Fruit fly (Drosophila melanogaster) whole organism, embryonic: ENCODE results near the gene CG33267.
A peak's percentile ranks its signal among the peaks of the same experiment; 100 is the strongest.

Experiments
- Ada2b ChIP-seq: fragments of 200-800 bp; sonication (Bioruptor generic); IDR thresholded peaks from 2 replicates; pipeline ENCODE4 v1.3.6; 2022; ENCODE audit warnings: missing biosample characterization, missing genetic modification characterization
- Awh ChIP-seq: fragments of 200-800 bp; sonication (Bioruptor generic); IDR thresholded peaks from 2 replicates; pipeline ENCODE4, ENCODE4 v1.3.6; 2022; ENCODE audit warnings: missing biosample characterization, missing genetic modification characterization
- BtbVII ChIP-seq: fragments of 200-800 bp; sonication (Bioruptor generic); optimal IDR thresholded peaks from 3 replicates; lab custom pipeline; 2017; ENCODE audit warnings: missing biosample characterization, mild to moderate bottlenecking, missing genetic modification characterization
- CG10543 ChIP-seq: fragments of 200-800 bp; sonication (Bioruptor generic); optimal IDR thresholded peaks from 3 replicates; lab custom pipeline; 2017; ENCODE audit warnings: missing biosample characterization, mild to moderate bottlenecking, missing genetic modification characterization, moderate library complexity
- CG11398 ChIP-seq: fragments of 200-800 bp; sonication (Bioruptor generic); optimal IDR thresholded peaks from 2 replicates; lab custom pipeline; 2016; ENCODE audit warnings: missing biosample characterization, missing genetic modification characterization
- CG12071 ChIP-seq: fragments of 200-800 bp; sonication (Bioruptor generic); optimal IDR thresholded peaks from 3 replicates; lab custom pipeline; 2018; ENCODE audit warnings: missing biosample characterization, mild to moderate bottlenecking, missing genetic modification characterization
- CG12104 ChIP-seq: fragments of 200-800 bp; sonication (Bioruptor generic); optimal IDR thresholded peaks from 3 replicates; lab custom pipeline; 2016; ENCODE audit warnings: missing biosample characterization, missing genetic modification characterization
- CG13424 ChIP-seq: fragments of 200-800 bp; sonication (Bioruptor generic); optimal IDR thresholded peaks from 2 replicates; lab custom pipeline; 2019; ENCODE audit warnings: missing biosample characterization, mild to moderate bottlenecking, missing genetic modification characterization, moderate library complexity
- CG14441 ChIP-seq: fragments of 200-800 bp; sonication (Bioruptor generic); IDR thresholded peaks from 2 replicates; pipeline ENCODE4 v1.3.6; 2022; ENCODE audit warnings: missing biosample characterization, missing genetic modification characterization
- CG15269 ChIP-seq: fragments of 200-800 bp; sonication (Bioruptor generic); optimal IDR thresholded peaks from 2 replicates; lab custom pipeline; 2018; ENCODE audit warnings: missing biosample characterization, mild to moderate bottlenecking, missing genetic modification characterization, moderate library complexity
- CG16815 ChIP-seq: fragments of 200-800 bp; sonication (Bioruptor generic); optimal IDR thresholded peaks from 3 replicates; lab custom pipeline; 2017; ENCODE audit warnings: missing biosample characterization, mild to moderate bottlenecking, missing genetic modification characterization
- CG17612 ChIP-seq: fragments of 200-800 bp; sonication (Bioruptor generic); IDR thresholded peaks from 2 replicates; pipeline ENCODE4 v1.3.6; 2022; ENCODE audit warnings: missing biosample characterization, missing genetic modification characterization
- CG18476 ChIP-seq: fragments of 200-800 bp; sonication (Bioruptor generic); optimal IDR thresholded peaks from 2 replicates; lab custom pipeline; 2016; ENCODE audit warnings: missing biosample characterization, mild to moderate bottlenecking, missing genetic modification characterization
- CG18619 ChIP-seq: fragments of 200-800 bp; sonication (Bioruptor generic); optimal IDR thresholded peaks from 3 replicates; lab custom pipeline; 2017; ENCODE audit warnings: missing biosample characterization, mild to moderate bottlenecking, missing genetic modification characterization
- CG34422 ChIP-seq: fragments of 200-800 bp; sonication (Bioruptor generic); IDR thresholded peaks from 3 replicates; pipeline ENCODE4 v1.3.6; 2022; ENCODE audit warnings: missing biosample characterization, missing genetic modification characterization
- CG3726 ChIP-seq: fragments of 200-800 bp; sonication (Bioruptor generic); IDR thresholded peaks from 3 replicates; pipeline ENCODE4, ENCODE4 v1.3.6; 2022; ENCODE audit warnings: missing biosample characterization, missing genetic modification characterization
- CG5180 ChIP-seq: fragments of 200-800 bp; sonication (Bioruptor generic); optimal IDR thresholded peaks from 3 replicates; lab custom pipeline; 2017; ENCODE audit warnings: missing biosample characterization, missing genetic modification characterization, mild to moderate bottlenecking, moderate library complexity, missing genetic modification reagents
- CG6813 ChIP-seq: fragments of 200-800 bp; sonication (Bioruptor generic); optimal IDR thresholded peaks from 2 replicates; lab custom pipeline; 2017; ENCODE audit warnings: missing biosample characterization, missing genetic modification characterization, mild to moderate bottlenecking, moderate library complexity, missing genetic modification reagents
- CG8290 ChIP-seq, 3 experiments: fragments of 200-800 bp; sonication (Bioruptor generic); optimal IDR thresholded peaks; 2 replicates each; lab custom pipeline; 2016 to 2019; ENCODE audit warnings: missing biosample characterization in 3 of 3, missing genetic modification characterization in 3 of 3, mild to moderate bottlenecking in 2 of 3, moderate library complexity in 1 of 3
- CG8359 ChIP-seq: fragments of 200-800 bp; sonication (Bioruptor generic); optimal IDR thresholded peaks from 2 replicates; lab custom pipeline; 2017; ENCODE audit warnings: missing biosample characterization, mild to moderate bottlenecking, missing genetic modification characterization, borderline replicate concordance
- CG8944 ChIP-seq: fragments of 200-800 bp; sonication (Bioruptor generic); optimal IDR thresholded peaks from 3 replicates; lab custom pipeline; 2016; ENCODE audit warnings: missing biosample characterization, missing genetic modification characterization
- CG9437 ChIP-seq: fragments of 200-800 bp; sonication (Bioruptor generic); optimal IDR thresholded peaks from 2 replicates; lab custom pipeline; 2018; ENCODE audit warnings: missing biosample characterization, mild to moderate bottlenecking, missing genetic modification characterization
- CHES-1-like ChIP-seq: fragments of 200-800 bp; sonication (Bioruptor generic); optimal IDR thresholded peaks from 2 replicates; lab custom pipeline; 2016; ENCODE audit warnings: missing biosample characterization, missing genetic modification characterization
- D19B ChIP-seq: fragments of 200-800 bp; sonication (Bioruptor generic); optimal IDR thresholded peaks from 2 replicates; lab custom pipeline; 2017; ENCODE audit warnings: missing biosample characterization, mild to moderate bottlenecking, missing genetic modification characterization
- HLH54F ChIP-seq: fragments of 200-800 bp; sonication (Bioruptor generic); optimal IDR thresholded peaks from 3 replicates; lab custom pipeline; 2016; ENCODE audit warnings: missing biosample characterization, missing genetic modification characterization
- Hand ChIP-seq: fragments of 200-800 bp; sonication (Bioruptor generic); optimal IDR thresholded peaks from 2 replicates; lab custom pipeline; 2017; ENCODE audit warnings: mild to moderate bottlenecking, missing biosample characterization, missing genetic modification reagents, missing genetic modification characterization
- Hr3 ChIP-seq: fragments of 200-800 bp; sonication (Bioruptor generic); optimal IDR thresholded peaks from 3 replicates; lab custom pipeline; 2016; ENCODE audit warnings: missing biosample characterization, missing genetic modification characterization
- Hr39 ChIP-seq: fragments of >200 bp; optimal IDR thresholded peaks from 2 replicates; lab custom pipeline; 2017
- Hr51 ChIP-seq, 2 experiments: fragments of 200-800 bp; sonication (Bioruptor generic); optimal IDR thresholded peaks; 2 replicates in 1 of 2; 3 replicates in 1 of 2; lab custom pipeline; 2016 to 2018; ENCODE audit warnings: missing biosample characterization in 2 of 2, missing genetic modification characterization in 2 of 2, mild to moderate bottlenecking in 1 of 2, moderate library complexity in 1 of 2
- Jarid2 ChIP-seq: fragments of 200-800 bp; sonication (Bioruptor generic); optimal IDR thresholded peaks from 3 replicates; lab custom pipeline; 2017; ENCODE audit warnings: mild to moderate bottlenecking, missing biosample characterization, missing genetic modification reagents, missing genetic modification characterization
- Lhr ChIP-seq: fragments of 200-800 bp; sonication (Bioruptor generic); optimal IDR thresholded peaks from 3 replicates; lab custom pipeline; 2017; ENCODE audit warnings: mild to moderate bottlenecking, missing biosample characterization, missing genetic modification reagents, missing genetic modification characterization
- Nf-YA ChIP-seq: fragments of 200-800 bp; sonication (Bioruptor generic); IDR thresholded peaks from 2 replicates; pipeline ENCODE4 v1.3.6; 2022; ENCODE audit warnings: missing biosample characterization, missing genetic modification characterization
- Oli ChIP-seq: fragments of 200-800 bp; sonication (Bioruptor generic); optimal IDR thresholded peaks from 2 replicates; lab custom pipeline; 2018; ENCODE audit warnings: missing biosample characterization, mild to moderate bottlenecking, missing genetic modification characterization, moderate library complexity
- Scr ChIP-seq: fragments of 200-800 bp; sonication (Bioruptor generic); IDR thresholded peaks from 2 replicates; pipeline ENCODE4 v1.3.6; 2022; ENCODE audit warnings: missing biosample characterization, missing genetic modification characterization; ENCODE audit not compliant: partially characterized antibody
- Sry-β ChIP-seq: fragments of 200-800 bp; sonication (Bioruptor generic); optimal IDR thresholded peaks from 2 replicates; lab custom pipeline; 2018; ENCODE audit warnings: missing biosample characterization, mild to moderate bottlenecking, missing genetic modification characterization, moderate library complexity
- Stat92E ChIP-seq, 3 experiments: fragments of >200 bp in 2 of 3; fragments of 200-800 bp in 1 of 3; sonication (Bioruptor generic) in 1 of 3; optimal IDR thresholded peaks; 2 replicates each; lab custom pipeline; 2017 to 2019; ENCODE audit warnings: missing biosample characterization in 3 of 3, missing genetic modification characterization in 3 of 3, mild to moderate bottlenecking in 1 of 3, moderate library complexity in 1 of 3
- ab ChIP-seq: fragments of 200-800 bp; sonication (Bioruptor generic); optimal IDR thresholded peaks from 2 replicates; lab custom pipeline; 2016; ENCODE audit warnings: missing biosample characterization, missing genetic modification characterization
- al ChIP-seq: fragments of 200-800 bp; sonication (Bioruptor generic); IDR thresholded peaks from 2 replicates; pipeline ENCODE4 v1.3.6; 2022; ENCODE audit warnings: missing biosample characterization, missing genetic modification characterization
- dan ChIP-seq: fragments of 200-800 bp; sonication (Bioruptor generic); IDR thresholded peaks from 2 replicates; pipeline ENCODE4 v1.3.6; 2022; ENCODE audit warnings: missing biosample characterization, missing genetic modification characterization
- ewg ChIP-seq: fragments of 200-800 bp; sonication (Bioruptor generic); optimal IDR thresholded peaks from 3 replicates; lab custom pipeline; 2017; ENCODE audit warnings: mild to moderate bottlenecking, missing biosample characterization, missing genetic modification reagents, missing genetic modification characterization
- h ChIP-seq: fragments of >200 bp; optimal IDR thresholded peaks from 2 replicates; lab custom pipeline; 2017
- ham ChIP-seq: fragments of 200-800 bp; sonication (Bioruptor generic); IDR thresholded peaks from 2 replicates; pipeline ENCODE4 v1.3.6; 2022; ENCODE audit warnings: missing biosample characterization, missing genetic modification characterization
- jigr1 ChIP-seq: fragments of 200-800 bp; sonication (Bioruptor generic); IDR thresholded peaks from 3 replicates; pipeline ENCODE4 v1.3.6; 2022; ENCODE audit warnings: missing biosample characterization, missing genetic modification characterization
- lilli ChIP-seq: fragments of 200-800 bp; sonication (Bioruptor generic); optimal IDR thresholded peaks from 3 replicates; lab custom pipeline; 2016; ENCODE audit warnings: missing biosample characterization, missing genetic modification characterization
- org-1 ChIP-seq: fragments of 200-800 bp; sonication (Bioruptor generic); optimal IDR thresholded peaks from 2 replicates; lab custom pipeline; 2017; ENCODE audit warnings: missing biosample characterization, missing genetic modification characterization
- pb ChIP-seq: fragments of 200-800 bp; sonication (Bioruptor generic); optimal IDR thresholded peaks from 3 replicates; lab custom pipeline; 2016; ENCODE audit warnings: missing biosample characterization, missing genetic modification characterization
- ranshi ChIP-seq: fragments of 200-800 bp; sonication (Bioruptor generic); IDR thresholded peaks from 2 replicates; pipeline ENCODE4 v1.3.6; 2022; ENCODE audit warnings: missing biosample characterization, missing genetic modification characterization
- run ChIP-seq: fragments of 200-800 bp; sonication (Bioruptor generic); optimal IDR thresholded peaks from 3 replicates; lab custom pipeline; 2018; ENCODE audit warnings: missing biosample characterization, mild to moderate bottlenecking, missing genetic modification characterization
- slbo ChIP-seq: fragments of 200-800 bp; sonication (Bioruptor generic); IDR thresholded peaks from 2 replicates; pipeline ENCODE4 v1.3.6; 2022; ENCODE audit warnings: missing biosample characterization, missing genetic modification characterization
- sr ChIP-seq: fragments of 200-800 bp; sonication (Bioruptor generic); IDR thresholded peaks from 3 replicates; pipeline ENCODE4 v1.3.6; 2022; ENCODE audit warnings: missing biosample characterization, missing genetic modification characterization
- tgo ChIP-seq: fragments of 200-800 bp; sonication (Bioruptor generic); IDR thresholded peaks from 3 replicates; pipeline ENCODE4 v1.3.6; 2022; ENCODE audit warnings: missing biosample characterization, missing genetic modification characterization
- zfh1 ChIP-seq: fragments of 200-800 bp; sonication (Bioruptor generic); IDR thresholded peaks from 3 replicates; pipeline ENCODE4 v1.3.6; 2022; ENCODE audit warnings: missing biosample characterization, missing genetic modification characterization

The CG33267 gene

DNA sequence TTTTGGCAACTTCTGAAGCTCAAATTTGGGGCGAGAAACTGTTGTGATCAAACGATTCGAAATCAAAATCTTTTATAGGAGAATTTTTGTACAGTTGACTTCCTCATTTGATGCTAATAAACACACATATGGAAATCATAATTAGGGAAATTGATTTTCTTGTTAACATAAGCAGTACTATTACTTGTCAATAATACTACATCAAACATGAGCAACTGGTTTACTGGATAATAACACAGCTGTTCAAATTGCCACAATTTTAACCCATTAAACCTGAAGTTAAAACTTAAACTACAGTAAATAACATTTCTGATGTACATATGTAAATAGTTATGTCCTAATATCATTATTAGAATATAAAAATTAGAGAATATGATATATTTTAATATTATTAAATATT, 15.6 kb downstream of the CG33267 start, which contains the start of gene CG43390 (continued):
- no peak for TF ChIP-seq zfh1 (GFP tag; lab: Robert Waterston, UW)
- peak; percentile 2 for TF ChIP-seq Jarid2
- TF ChIP-seq Hr39 (lab: Kevin White, UChicago), result no peak
- TF ChIP-seq CG5180, result no peak
- TF ChIP-seq CG8359 (GFP tag; lab: Kevin White, UChicago), result no peak
- TF ChIP-seq Scr, result no peak
- no peak for TF ChIP-seq CG14441 (GFP tag; lab: Robert Waterston, UW)
- no peak for TF ChIP-seq jigr1 (GFP tag; lab: Robert Waterston, UW)
- TF ChIP-seq ranshi, result no peak
- no peak for TF ChIP-seq org-1 (GFP tag; lab: Kevin White, UChicago)
- TF ChIP-seq CG8944 (GFP tag; lab: Kevin White, UChicago), result no peak
- TF ChIP-seq CG12104 (GFP tag; lab: Kevin White, UChicago), result no peak
- no peak for TF ChIP-seq ham (GFP tag; lab: Robert Waterston, UW)
- no peak for TF ChIP-seq CG11398 (GFP tag; lab: Kevin White, UChicago)
- TF ChIP-seq ewg (GFP tag; lab: Kevin White, UChicago), result no peak
- no peak for TF ChIP-seq CG18476 (GFP tag; lab: Kevin White, UChicago)
- TF ChIP-seq CG15269, result peak; percentile 72
- no peak for TF ChIP-seq CG17612 (GFP tag; lab: Robert Waterston, UW)
- no peak for TF ChIP-seq CG3726
- peak; percentile 27 for TF ChIP-seq CG13424 (tag; lab: Kevin White, UChicago)
- no peak for TF ChIP-seq tgo (GFP tag; lab: Robert Waterston, UW)
- peak; percentile 83 for TF ChIP-seq BtbVII (GFP tag; lab: Kevin White, UChicago)
- no peak for TF ChIP-seq slbo
- no peak for TF ChIP-seq pb (GFP tag; lab: Kevin White, UChicago)
- no peak for TF ChIP-seq CG34422 (GFP tag; lab: Robert Waterston, UW)
- TF ChIP-seq al (GFP tag; lab: Robert Waterston, UW), result no peak
- peak; percentile 46 for TF ChIP-seq Hand
- TF ChIP-seq run (tag; lab: Kevin White, UChicago), result no peak
- no peak for TF ChIP-seq CG16815 (GFP tag; lab: Kevin White, UChicago)
- TF ChIP-seq Lhr (GFP tag; lab: Kevin White, UChicago), result no peak
- TF ChIP-seq D19B, result peak; percentile 9
- TF ChIP-seq sr (GFP tag; lab: Robert Waterston, UW), result no peak
- no peak for TF ChIP-seq Sry-β (GFP tag; lab: Kevin White, UChicago)
- TF ChIP-seq CG12071, result no peak
- no peak for TF ChIP-seq Stat92E (GFP tag; optimal IDR thresholded peaks at IDR 0.05; lab: Kevin White, UChicago)
- TF ChIP-seq lilli (GFP tag; lab: Kevin White, UChicago), result no peak
- TF ChIP-seq CG6813 (GFP tag; lab: Kevin White, UChicago), result peak; percentile 6
- TF ChIP-seq dan, result no peak
- no peak; the same call in 1 of the 2 replicates for TF ChIP-seq Awh
- TF ChIP-seq HLH54F (GFP tag; lab: Kevin White, UChicago), result no peak
- TF ChIP-seq Hr3 (GFP tag; lab: Kevin White, UChicago), result no peak
- TF ChIP-seq CG9437 (GFP tag; lab: Kevin White, UChicago), result no peak
- TF ChIP-seq CG10543 (GFP tag; lab: Kevin White, UChicago), result no peak
- no peak for TF ChIP-seq CHES-1-like (GFP tag; lab: Kevin White, UChicago)
- no peak for TF ChIP-seq Ada2b (GFP tag; lab: Robert Waterston, UW)
- no peak for TF ChIP-seq h
- TF ChIP-seq Oli (tag; lab: Kevin White, UChicago), result no peak
- peak; percentile 50 for TF ChIP-seq CG18619
- no peak for TF ChIP-seq Hr51 (GFP tag; optimal IDR thresholded peaks at IDR 0.05; lab: Kevin White, UChicago)
- no peak for TF ChIP-seq Nf-YA
- no peak for TF ChIP-seq CG8290 (GFP tag; optimal IDR thresholded peaks at IDR 0.05; lab: Kevin White, UChicago)
- peak in 1 of 2 experiments; percentile 96 for TF ChIP-seq CG8290 (tag; optimal IDR thresholded peaks at IDR 0.05; lab: Kevin White, UChicago)
- no peak for TF ChIP-seq ab (GFP tag; lab: Kevin White, UChicago)
